Fruit fly (Drosophila melanogaster) Kc167 (cell line): ENCODE measurements around the gene ple.

Source experiments
- Myc ChIP-seq: fragments of >200 bp; optimal IDR thresholded peaks from 2 replicates; lab custom pipeline; 2017; ENCODE audit warnings: missing external identifiers
- Sin3A ChIP-seq: fragments of >200 bp; optimal IDR thresholded peaks from 2 replicates; lab custom pipeline; 2018; ENCODE audit warnings: missing external identifiers
- h ChIP-seq: fragments of >200 bp; optimal IDR thresholded peaks from 3 replicates; lab custom pipeline; 2018; ENCODE audit warnings: missing external identifiers
- insv ChIP-seq: fragments of >200 bp; optimal IDR thresholded peaks from 3 replicates; lab custom pipeline; 2018; ENCODE audit warnings: missing external identifiers
- psq ChIP-seq: fragments of >200 bp; optimal IDR thresholded peaks from 2 replicates; lab custom pipeline; 2017; ENCODE audit warnings: missing external identifiers
- ttk ChIP-seq: sonication (Bioruptor generic); optimal IDR thresholded peaks from 2 replicates; lab custom pipeline; 2017; ENCODE audit warnings: missing external identifiers

The ple gene

DNA sequence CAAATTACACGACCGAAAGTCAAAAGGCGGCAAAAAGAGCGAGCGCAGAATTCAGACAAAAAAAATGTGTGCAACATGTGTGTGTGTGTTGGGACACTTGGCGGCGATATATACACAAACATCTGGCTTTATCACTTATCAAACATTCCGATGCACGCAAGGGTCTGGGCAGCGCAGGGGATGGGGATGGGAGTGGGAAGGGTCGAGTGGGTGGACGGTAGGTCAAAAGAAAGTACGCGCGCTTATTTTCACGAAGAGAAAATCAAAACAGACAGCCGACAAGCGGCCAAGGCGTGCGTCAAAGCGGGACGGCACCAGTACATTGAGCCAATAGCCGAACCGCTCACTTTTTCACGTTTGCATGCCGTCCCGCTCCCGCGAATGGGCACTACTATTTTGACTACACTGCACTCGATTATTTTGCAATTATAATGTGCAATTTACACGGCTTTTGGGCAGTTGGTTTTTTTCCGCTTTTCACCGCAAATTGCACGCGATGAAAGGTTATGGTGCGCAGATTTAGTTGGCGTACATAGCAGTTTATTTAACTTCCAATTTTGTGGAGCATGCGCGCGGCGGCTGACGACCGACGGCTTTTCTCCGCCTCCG, 22.9 kb upstream of the ple start:
- TF ChIP-seq psq = peak; percentile 22
- TF ChIP-seq insv = no peak

DNA sequence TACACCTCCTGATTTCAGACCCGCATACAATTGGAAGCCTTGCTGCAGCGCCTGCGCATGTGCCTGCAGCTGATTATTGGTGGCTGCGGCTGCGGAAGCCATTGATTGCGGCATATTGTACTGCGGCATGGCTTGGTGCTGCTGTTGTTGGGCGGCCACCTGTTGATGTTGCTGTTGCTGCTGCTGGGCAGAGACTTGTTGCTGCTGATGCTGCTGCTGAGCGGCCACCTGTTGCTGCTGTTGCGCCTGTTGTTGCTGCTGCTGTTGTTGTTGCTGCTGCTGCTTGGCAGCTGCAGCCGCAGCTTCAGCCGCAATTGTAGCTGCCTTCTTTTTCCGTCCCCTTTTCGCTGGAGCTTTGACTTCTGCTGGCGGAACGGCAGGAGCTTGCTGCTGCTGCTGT, 11.8 kb upstream of the ple start:
- no peak for TF ChIP-seq Myc (lab: Kevin White, UChicago)
- no peak for TF ChIP-seq insv
- TF ChIP-seq psq = no peak
- TF ChIP-seq h = no peak
- no peak for TF ChIP-seq ttk (lab: Kevin White, UChicago)
- no peak for TF ChIP-seq Sin3A (lab: Kevin White, UChicago)

DNA sequence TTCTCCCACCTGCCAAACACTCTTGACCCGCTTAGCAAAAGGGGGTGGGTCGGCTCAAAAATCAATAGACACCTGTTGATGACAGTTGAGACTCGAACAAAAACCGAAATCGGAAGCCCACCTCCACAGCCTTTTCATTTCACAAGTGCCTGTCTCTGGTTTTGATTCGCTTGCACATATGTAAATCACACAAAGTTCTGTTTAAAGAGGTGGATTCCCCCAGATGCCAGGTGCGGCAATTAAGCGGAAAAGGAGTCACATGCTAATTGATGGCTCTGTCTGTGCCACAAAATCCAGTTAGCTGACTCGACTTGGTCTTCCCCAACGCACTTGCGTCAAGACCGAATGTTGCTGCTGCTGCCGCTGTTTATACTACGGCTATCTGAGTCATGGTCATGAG, 5.2 kb upstream of the ple start:
- no peak for TF ChIP-seq ttk (lab: Kevin White, UChicago)
- no peak for TF ChIP-seq h
- TF ChIP-seq Sin3A (lab: Kevin White, UChicago) = no peak
- TF ChIP-seq Myc (lab: Kevin White, UChicago) = no peak
- TF ChIP-seq psq = no peak
- TF ChIP-seq insv = no peak

DNA sequence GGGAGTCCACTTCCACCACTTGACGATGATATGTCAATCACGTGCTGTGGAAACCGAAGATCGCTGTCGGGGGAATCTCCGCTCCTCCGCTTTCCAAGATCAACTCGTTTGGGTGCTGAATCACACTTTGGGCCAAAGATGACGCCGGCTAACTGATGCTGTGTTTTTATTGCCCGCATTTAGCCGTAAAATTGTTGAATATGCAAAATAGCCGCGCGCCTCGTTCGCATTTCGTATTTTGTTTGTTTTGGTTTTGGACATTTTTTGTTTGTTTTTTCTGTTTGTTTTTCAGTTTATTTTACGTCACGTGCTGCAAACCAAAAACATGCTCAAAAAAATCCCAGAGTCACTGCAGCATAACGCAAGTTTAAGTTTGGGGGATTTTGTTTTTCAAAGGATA, 4.0 kb upstream of the ple start:
- TF ChIP-seq ttk (lab: Kevin White, UChicago) (no peak), h (no peak), insv (no peak), psq (no peak), Myc (lab: Kevin White, UChicago) (no peak), Sin3A (lab: Kevin White, UChicago) (no peak)

DNA sequence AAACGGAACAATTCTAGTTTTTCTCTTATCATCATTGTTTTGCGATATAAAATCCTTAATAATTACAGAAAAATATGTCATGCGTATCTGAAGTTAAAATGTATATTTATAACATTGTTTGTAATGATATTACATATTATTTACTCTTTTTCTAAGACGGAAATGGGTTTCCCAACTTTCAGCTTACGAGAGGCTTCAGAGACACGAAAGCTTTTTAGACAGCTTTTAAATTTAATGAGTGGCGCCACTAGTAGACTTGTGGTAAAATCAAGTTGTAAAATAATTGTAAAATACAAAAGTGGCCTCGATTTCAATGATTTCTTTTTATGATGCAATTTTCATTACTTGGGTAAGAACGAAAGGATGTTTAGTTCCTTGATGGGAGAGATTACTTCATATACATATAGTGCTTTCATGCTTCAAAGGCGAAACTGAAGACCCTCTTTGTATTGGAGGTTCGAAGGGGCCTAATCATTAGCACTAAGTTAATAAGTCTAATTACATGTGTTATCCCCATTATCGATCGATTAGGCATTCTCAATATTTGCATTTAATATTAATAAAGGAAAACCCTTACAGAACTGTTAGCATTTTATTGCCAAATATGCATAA, 10.2 kb downstream of the ple start:
- TF ChIP-seq Sin3A (lab: Kevin White, UChicago) = no peak
- TF ChIP-seq psq = no peak
- no peak for TF ChIP-seq h
- TF ChIP-seq Myc (lab: Kevin White, UChicago) = no peak
- no peak for TF ChIP-seq insv
- TF ChIP-seq ttk (lab: Kevin White, UChicago) = no peak

DNA sequence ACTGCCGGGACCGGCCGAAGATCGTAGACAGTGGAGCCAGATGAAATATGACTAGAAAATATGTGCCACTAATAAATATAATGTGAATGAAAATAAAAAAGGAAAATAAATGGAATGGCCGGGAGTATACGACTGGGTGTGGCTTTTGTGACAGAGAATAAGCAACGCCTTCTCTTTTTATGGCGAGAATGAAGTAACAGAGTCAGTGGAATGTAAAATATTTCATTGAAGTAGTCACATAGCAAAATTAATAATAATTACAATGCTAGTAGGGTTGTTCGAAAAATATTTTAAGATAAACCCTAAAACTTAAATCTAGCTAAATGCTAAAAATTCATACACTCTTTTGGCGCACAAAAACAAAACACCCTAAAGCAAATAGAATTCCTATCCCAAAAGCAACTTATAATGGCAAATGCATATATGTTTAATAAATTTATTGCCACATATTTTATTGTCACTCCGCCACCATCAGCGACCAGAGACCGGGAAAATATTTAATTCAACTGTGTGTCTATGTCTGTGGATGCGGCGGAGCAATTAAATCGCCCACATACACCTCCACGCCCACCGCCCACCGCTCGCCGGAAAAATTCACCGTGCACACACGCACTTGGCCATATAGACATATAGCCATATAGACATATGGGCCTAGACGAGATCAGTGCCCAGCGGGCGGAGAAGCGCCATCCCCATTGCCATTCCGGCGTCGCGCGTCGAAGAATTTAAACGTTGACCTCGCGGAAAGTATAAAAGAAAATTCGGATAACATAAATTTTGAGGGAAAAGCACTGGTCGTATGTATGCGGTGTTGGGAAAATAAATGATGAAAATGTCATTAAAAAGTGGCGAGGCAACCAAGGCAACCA, 12.4 kb downstream of the ple start:
- TF ChIP-seq Sin3A (lab: Kevin White, UChicago) (no peak), psq (no peak), insv (no peak), h (no peak), ttk (lab: Kevin White, UChicago) (no peak), Myc (lab: Kevin White, UChicago) (no peak)

DNA sequence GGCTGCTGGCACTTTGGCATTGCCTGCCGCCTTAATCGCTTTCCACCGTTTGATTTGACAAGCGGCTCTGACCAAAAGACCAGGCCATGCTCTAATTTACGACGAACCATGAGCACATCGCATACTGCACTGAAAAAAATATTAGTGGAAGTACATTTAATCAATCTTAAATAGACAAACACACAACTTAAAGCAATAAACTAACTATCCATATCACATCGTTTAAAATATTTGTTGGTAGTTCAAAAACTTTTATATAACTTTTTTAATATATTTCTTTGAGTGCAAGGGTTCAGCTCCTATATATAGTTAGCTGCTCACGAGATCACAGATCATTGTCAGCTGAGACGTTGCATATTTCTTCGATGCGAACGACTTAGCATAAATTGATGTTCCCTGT, 13.5 kb downstream of the ple start:
- TF ChIP-seq Sin3A (lab: Kevin White, UChicago) (no peak), psq (no peak), Myc (lab: Kevin White, UChicago) (no peak), insv (no peak), h (no peak), ttk (lab: Kevin White, UChicago) (no peak)

DNA sequence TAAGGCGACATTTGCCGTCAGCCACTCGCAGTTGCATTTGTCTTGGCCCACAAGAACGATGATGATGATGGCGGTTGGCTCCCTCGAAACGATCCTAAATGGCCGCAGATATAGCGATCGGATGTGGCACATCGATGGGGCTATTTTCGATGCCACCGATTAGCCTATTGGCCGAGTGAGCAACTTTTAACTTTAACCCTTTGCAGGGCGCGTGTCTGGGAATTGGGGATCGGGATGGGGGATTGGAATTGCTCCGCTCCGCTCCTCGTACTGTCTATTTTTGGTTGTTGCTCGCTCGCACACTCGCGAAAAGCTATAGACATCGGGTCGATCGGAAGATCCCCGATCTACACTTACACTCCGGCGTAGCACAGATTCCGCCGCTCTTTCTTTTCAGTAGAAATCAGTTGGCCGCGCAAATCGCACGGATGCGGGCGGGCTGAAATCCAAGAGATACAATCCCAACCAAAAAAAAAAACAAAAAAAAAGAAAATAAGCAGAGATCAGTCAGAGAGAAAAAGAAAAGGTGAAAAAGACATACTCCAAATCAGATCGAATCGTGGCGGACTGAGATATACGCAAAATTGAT, 14.8 kb downstream of the ple start, which contains the start of gene CG8519:
Gene CG8519, plus strand, starts transcription at position 393 of the 589 bp plus-strand sequence.
- TF ChIP-seq ttk (lab: Kevin White, UChicago) = no peak
- TF ChIP-seq insv = no peak
- no peak for TF ChIP-seq Myc (lab: Kevin White, UChicago)
- TF ChIP-seq h = no peak
- no peak for TF ChIP-seq Sin3A (lab: Kevin White, UChicago)
- TF ChIP-seq psq = no peak

DNA sequence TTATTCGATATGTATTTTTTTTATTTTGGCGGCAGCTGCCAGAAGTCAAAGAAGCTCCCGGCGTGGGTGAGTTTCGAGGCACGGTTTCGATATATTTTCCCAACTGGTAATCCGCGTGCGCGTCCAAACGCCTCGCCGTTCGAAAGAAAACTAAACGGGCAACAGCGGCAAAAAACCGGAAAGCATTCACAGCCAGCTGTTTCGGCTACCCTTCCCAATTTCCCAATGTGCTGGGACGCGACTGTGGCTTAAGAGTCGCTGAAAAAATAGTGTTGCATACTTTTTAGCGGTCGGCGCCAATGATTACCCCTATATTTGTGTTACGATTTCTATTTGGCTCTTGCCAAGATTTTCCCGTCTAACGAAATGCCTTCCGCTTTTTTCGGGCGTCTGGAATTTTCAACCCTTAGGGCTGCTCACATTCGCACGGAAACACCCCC, 15.9 kb downstream of the ple start, which contains the start of gene SP1173:
Gene SP1173, minus strand, starts transcription at position 154 of the 440 bp plus-strand sequence.
- TF ChIP-seq ttk (lab: Kevin White, UChicago) (no peak), h (no peak), Myc (lab: Kevin White, UChicago) (no peak), psq (no peak), Sin3A (lab: Kevin White, UChicago) (no peak), insv (no peak)

DNA sequence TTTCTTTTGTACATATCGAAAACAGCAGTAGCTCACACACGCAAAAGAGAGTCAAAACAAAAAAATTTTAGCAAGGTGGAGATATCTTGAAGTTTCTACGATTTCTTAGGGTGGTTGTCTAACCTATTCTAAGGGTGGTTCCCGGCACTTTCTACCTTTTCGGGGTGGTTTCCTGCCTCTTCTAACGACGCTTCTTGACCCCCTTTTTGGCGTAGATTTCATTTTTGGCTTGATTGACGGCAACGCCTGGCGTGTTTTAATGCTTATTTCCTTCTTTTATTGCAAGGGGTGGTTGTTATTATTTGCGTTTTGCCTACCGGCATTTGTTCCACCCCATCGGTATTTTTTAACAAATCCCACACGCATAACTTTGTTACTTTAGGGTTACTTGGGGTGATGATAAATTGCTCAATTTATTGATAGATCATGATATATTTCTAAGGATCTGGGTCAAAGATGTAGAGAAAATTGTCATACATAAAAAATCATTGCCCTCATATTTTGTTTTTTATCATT, 18.3 kb downstream of the ple start:
- no peak for TF ChIP-seq Myc (lab: Kevin White, UChicago)
- TF ChIP-seq h = no peak
- no peak for TF ChIP-seq insv
- TF ChIP-seq psq = no peak
- no peak for TF ChIP-seq Sin3A (lab: Kevin White, UChicago)
- TF ChIP-seq ttk (lab: Kevin White, UChicago) = no peak

DNA sequence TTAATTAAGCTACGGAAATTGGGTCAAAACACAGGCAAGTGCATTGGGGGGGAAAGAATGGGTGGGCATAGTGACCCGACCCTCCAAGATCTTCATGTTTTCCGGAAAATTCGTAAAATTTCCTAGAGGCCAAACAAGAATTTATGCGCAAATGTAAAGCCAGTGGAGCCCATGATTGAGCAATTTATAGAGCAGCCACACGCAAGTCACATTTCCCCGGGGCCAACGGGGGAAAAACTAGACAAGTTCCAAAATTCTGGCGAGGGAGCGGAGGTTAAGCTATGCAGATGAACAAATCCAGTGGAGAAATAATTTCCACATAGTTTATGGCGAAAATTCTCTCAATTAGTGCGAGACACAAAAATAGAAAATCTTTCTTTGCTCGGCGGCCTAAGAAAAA, 22.0 kb downstream of the ple start:
- TF ChIP-seq insv (no peak), Sin3A (lab: Kevin White, UChicago) (no peak)

DNA sequence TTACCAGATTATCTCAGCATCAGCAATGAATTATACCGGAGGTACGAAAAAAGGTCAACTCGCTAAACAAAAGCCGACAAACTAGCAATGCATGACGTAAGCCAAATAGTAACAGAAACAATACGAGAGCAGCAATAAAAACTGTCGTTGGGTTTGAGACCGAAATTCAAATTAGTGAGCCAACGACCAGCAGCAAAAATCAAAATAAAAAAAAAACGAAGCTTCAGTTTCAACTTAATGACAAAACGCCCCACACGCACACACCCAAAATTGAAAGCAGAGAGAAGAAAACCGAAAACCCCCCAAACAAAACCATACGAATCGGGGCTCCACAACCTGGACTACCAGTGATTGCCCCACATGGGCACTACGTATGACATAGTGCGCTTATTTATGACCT, 25.1 kb downstream of the ple start:
- no peak for TF ChIP-seq Myc (lab: Kevin White, UChicago)
- TF ChIP-seq ttk (lab: Kevin White, UChicago) = no peak
- TF ChIP-seq psq = no peak
- no peak for TF ChIP-seq h
- no peak for TF ChIP-seq insv
- no peak for TF ChIP-seq Sin3A (lab: Kevin White, UChicago)
